Fruit fly (Drosophila melanogaster) whole organism, prepupa: ENCODE results near the gene CG10140.

ENCODE experiments used
- CG10631 ChIP-seq: fragments of 200-800 bp; sonication (Bioruptor generic); optimal IDR thresholded peaks from 2 replicates; lab custom pipeline; 2016; ENCODE audit warnings: missing biosample characterization, missing genetic modification characterization
- CG10669 ChIP-seq: fragments of 200-800 bp; sonication (Bioruptor generic); optimal IDR thresholded peaks from 3 replicates; lab custom pipeline; 2018; ENCODE audit warnings: missing biosample characterization, mild to moderate bottlenecking, missing genetic modification characterization, moderate library complexity
- CG11294 ChIP-seq: fragments of 200-800 bp; sonication (Bioruptor generic); IDR thresholded peaks from 2 replicates; pipeline ENCODE4 v1.3.6; 2022; ENCODE audit warnings: missing biosample characterization, missing genetic modification characterization
- CG11762 ChIP-seq: fragments of 200-800 bp; sonication (Bioruptor generic); optimal IDR thresholded peaks from 3 replicates; lab custom pipeline; 2016; ENCODE audit warnings: missing biosample characterization, missing genetic modification characterization; ENCODE audit not compliant: insufficient read depth
- CG11902 ChIP-seq: fragments of 200-800 bp; sonication (Bioruptor generic); optimal IDR thresholded peaks from 3 replicates; lab custom pipeline; 2016; ENCODE audit warnings: missing biosample characterization, missing genetic modification characterization
- CG15336 ChIP-seq: fragments of 200-800 bp; sonication (Bioruptor generic); IDR thresholded peaks from 2 replicates; pipeline ENCODE4 v1.3.6; 2022; ENCODE audit warnings: missing biosample characterization, missing genetic modification characterization
- CG1621 ChIP-seq: fragments of 200-800 bp; sonication (Bioruptor generic); optimal IDR thresholded peaks from 3 replicates; lab custom pipeline; 2018; ENCODE audit warnings: missing biosample characterization, mild to moderate bottlenecking, missing genetic modification characterization
- CG16779 ChIP-seq: fragments of 200-800 bp; sonication (Bioruptor generic); optimal IDR thresholded peaks from 3 replicates; lab custom pipeline; 2017; ENCODE audit warnings: missing biosample characterization, mild to moderate bottlenecking, missing genetic modification characterization
- CG3032 ChIP-seq: fragments of 200-800 bp; optimal IDR thresholded peaks from 2 replicates; lab custom pipeline; 2019; ENCODE audit warnings: missing biosample characterization, mild to moderate bottlenecking, missing genetic modification characterization, moderate library complexity
- CG31627 ChIP-seq: fragments of 200-800 bp; sonication (Bioruptor generic); optimal IDR thresholded peaks from 3 replicates; lab custom pipeline; 2016; ENCODE audit warnings: missing biosample characterization, missing genetic modification characterization
- CG32006 ChIP-seq: fragments of 200-800 bp; sonication (Bioruptor generic); optimal IDR thresholded peaks from 3 replicates; lab custom pipeline; 2017; ENCODE audit warnings: missing biosample characterization, mild to moderate bottlenecking, missing genetic modification characterization
- CG34406 ChIP-seq: fragments of 200-800 bp; sonication (Bioruptor generic); optimal IDR thresholded peaks from 3 replicates; lab custom pipeline; 2016; ENCODE audit warnings: missing biosample characterization, missing genetic modification characterization
- CG3919 ChIP-seq: fragments of 200-800 bp; sonication (Bioruptor generic); optimal IDR thresholded peaks from 3 replicates; lab custom pipeline; 2016; ENCODE audit warnings: missing biosample characterization, missing genetic modification characterization
- CG4318 ChIP-seq: fragments of 200-800 bp; sonication (Bioruptor generic); optimal IDR thresholded peaks from 3 replicates; lab custom pipeline; 2017; ENCODE audit warnings: missing biosample characterization, mild to moderate bottlenecking, missing genetic modification characterization
- CG6163 ChIP-seq: fragments of 200-800 bp; sonication (Bioruptor generic); IDR thresholded peaks from 3 replicates; pipeline ENCODE4 v1.3.6; 2022; ENCODE audit warnings: missing biosample characterization, missing genetic modification characterization
- CG6276 ChIP-seq: fragments of 200-800 bp; sonication (Bioruptor generic); optimal IDR thresholded peaks from 2 replicates; lab custom pipeline; 2017; ENCODE audit warnings: missing biosample characterization, mild to moderate bottlenecking, missing genetic modification characterization
- CG6792 ChIP-seq: fragments of 200-800 bp; sonication (Bioruptor generic); optimal IDR thresholded peaks from 3 replicates; lab custom pipeline; 2016; ENCODE audit warnings: missing biosample characterization, missing genetic modification characterization
- CG6854 ChIP-seq: fragments of 200-800 bp; sonication (Bioruptor generic); optimal IDR thresholded peaks from 2 replicates; lab custom pipeline; 2017; ENCODE audit warnings: missing biosample characterization, mild to moderate bottlenecking, missing genetic modification characterization
- CG8119 ChIP-seq: fragments of 200-800 bp; sonication (Bioruptor generic); IDR thresholded peaks from 3 replicates; pipeline ENCODE4 v1.3.6; 2022; ENCODE audit warnings: missing biosample characterization, missing genetic modification characterization
- CG8632 ChIP-seq: fragments of 200-800 bp; sonication (Bioruptor generic); optimal IDR thresholded peaks from 3 replicates; lab custom pipeline; 2016; ENCODE audit warnings: missing biosample characterization, missing genetic modification characterization
- CG9139 ChIP-seq: fragments of 200-800 bp; sonication (Bioruptor generic); optimal IDR thresholded peaks from 3 replicates; lab custom pipeline; 2017; ENCODE audit warnings: missing biosample characterization, mild to moderate bottlenecking, missing genetic modification characterization
- Eip75B ChIP-seq: fragments of 200-800 bp; sonication (Bioruptor generic); optimal IDR thresholded peaks from 3 replicates; lab custom pipeline; 2016; ENCODE audit warnings: missing biosample characterization, missing genetic modification characterization
- Eip78C ChIP-seq: fragments of 200-800 bp; sonication (Bioruptor generic); peaks from one replicate; lab custom pipeline; 2016; ENCODE audit warnings: missing biosample characterization, missing genetic modification characterization
- Ets96B ChIP-seq: fragments of 200-800 bp; optimal IDR thresholded peaks from 2 replicates; lab custom pipeline; 2019; ENCODE audit warnings: missing biosample characterization, mild to moderate bottlenecking, missing genetic modification characterization, moderate library complexity
- Gug ChIP-seq: fragments of 200-800 bp; sonication (Bioruptor generic); IDR thresholded peaks from 2 replicates; pipeline ENCODE4 v1.3.6; 2022; ENCODE audit warnings: missing biosample characterization, missing genetic modification characterization
- Hr38 ChIP-seq: sonication (Bioruptor generic); optimal IDR thresholded peaks from 2 replicates; lab custom pipeline; 2016; ENCODE audit warnings: missing biosample characterization, missing genetic modification characterization
- Hr39 ChIP-seq: fragments of 200-800 bp; sonication (Bioruptor generic); optimal IDR thresholded peaks from 2 replicates; lab custom pipeline; 2016; ENCODE audit warnings: missing biosample characterization, missing genetic modification characterization
- Hr4 ChIP-seq: fragments of 200-800 bp; sonication (Bioruptor generic); optimal IDR thresholded peaks from 3 replicates; lab custom pipeline; 2016; ENCODE audit warnings: missing biosample characterization, missing genetic modification characterization
- Lpt ChIP-seq: fragments of 200-800 bp; sonication (Bioruptor generic); optimal IDR thresholded peaks from 3 replicates; lab custom pipeline; 2016; ENCODE audit warnings: missing biosample characterization, missing genetic modification characterization
- Met ChIP-seq: fragments of 200-800 bp; sonication (Bioruptor generic); optimal IDR thresholded peaks from 3 replicates; lab custom pipeline; 2016; ENCODE audit warnings: missing biosample characterization, missing genetic modification characterization
- OdsH ChIP-seq: fragments of 200-800 bp; sonication (Bioruptor generic); optimal IDR thresholded peaks from 3 replicates; lab custom pipeline; 2016; ENCODE audit warnings: missing biosample characterization, missing genetic modification characterization
- Smox ChIP-seq: fragments of 200-800 bp; sonication (Bioruptor generic); optimal IDR thresholded peaks from 3 replicates; lab custom pipeline; 2016; ENCODE audit warnings: missing biosample characterization, missing genetic modification characterization
- Sox102F ChIP-seq: fragments of 200-800 bp; sonication (Bioruptor generic); optimal IDR thresholded peaks from 2 replicates; lab custom pipeline; 2016; ENCODE audit warnings: missing biosample characterization, mild to moderate bottlenecking, missing genetic modification characterization
- Sox15 ChIP-seq: fragments of 200-800 bp; sonication (Bioruptor generic); optimal IDR thresholded peaks from 3 replicates; lab custom pipeline; 2016; ENCODE audit warnings: missing biosample characterization, missing genetic modification characterization
- achi ChIP-seq: fragments of 200-800 bp; sonication (Bioruptor generic); optimal IDR thresholded peaks from 3 replicates; lab custom pipeline; 2016; ENCODE audit warnings: missing biosample characterization, missing genetic modification characterization
- acj6 ChIP-seq: fragments of 200-800 bp; sonication (Bioruptor generic); optimal IDR thresholded peaks from 3 replicates; lab custom pipeline; 2016; ENCODE audit warnings: missing biosample characterization, missing genetic modification characterization
- cyc ChIP-seq: fragments of 200-800 bp; sonication (Bioruptor generic); optimal IDR thresholded peaks from 3 replicates; lab custom pipeline; 2016; ENCODE audit warnings: missing biosample characterization, missing genetic modification characterization
- dac ChIP-seq: fragments of 200-800 bp; sonication (Bioruptor generic); optimal IDR thresholded peaks from 2 replicates; lab custom pipeline; 2017; ENCODE audit warnings: missing biosample characterization, mild to moderate bottlenecking, missing genetic modification characterization
- dsx ChIP-seq: fragments of 200-800 bp; optimal IDR thresholded peaks from 3 replicates; lab custom pipeline; 2019; ENCODE audit warnings: missing biosample characterization, mild to moderate bottlenecking, missing genetic modification characterization, moderate library complexity; ENCODE audit not compliant: poor library complexity, severe bottlenecking
- eg ChIP-seq: fragments of 200-800 bp; sonication (Bioruptor generic); IDR thresholded peaks from 3 replicates; pipeline ENCODE4 v1.3.6; 2022; ENCODE audit warnings: missing biosample characterization, missing genetic modification characterization
- esn ChIP-seq: fragments of 200-800 bp; sonication (Bioruptor generic); optimal IDR thresholded peaks from 2 replicates; lab custom pipeline; 2016; ENCODE audit warnings: missing biosample characterization, mild to moderate bottlenecking, missing genetic modification characterization, moderate library complexity
- fd59A ChIP-seq: fragments of 200-800 bp; sonication (Bioruptor generic); optimal IDR thresholded peaks from 2 replicates; lab custom pipeline; 2017; ENCODE audit warnings: missing biosample characterization, mild to moderate bottlenecking, missing genetic modification characterization, missing genetic modification reagents
- fd85E ChIP-seq: fragments of 200-800 bp; sonication (Bioruptor generic); optimal IDR thresholded peaks from 3 replicates; lab custom pipeline; 2016; ENCODE audit warnings: missing biosample characterization, missing genetic modification characterization
- fkh ChIP-seq: fragments of 200-800 bp; sonication (Bioruptor generic); optimal IDR thresholded peaks from 3 replicates; lab custom pipeline; 2017; ENCODE audit warnings: missing biosample characterization, mild to moderate bottlenecking, missing genetic modification characterization, moderate library complexity
- lz ChIP-seq: fragments of 200-800 bp; sonication (Bioruptor generic); optimal IDR thresholded peaks from 3 replicates; lab custom pipeline; 2016; ENCODE audit warnings: missing biosample characterization, missing genetic modification characterization
- net ChIP-seq: fragments of 200-800 bp; sonication (Bioruptor generic); optimal IDR thresholded peaks from 3 replicates; lab custom pipeline; 2016; ENCODE audit warnings: missing biosample characterization, missing genetic modification characterization
- pdm3 ChIP-seq: fragments of 200-800 bp; sonication (Bioruptor generic); optimal IDR thresholded peaks from 3 replicates; lab custom pipeline; 2016; ENCODE audit warnings: missing biosample characterization, missing genetic modification characterization
- salr ChIP-seq, 2 experiments: fragments of 200-800 bp; sonication (Bioruptor generic); optimal IDR thresholded peaks; 3 replicates each; lab custom pipeline; 2016 to 2018; ENCODE audit warnings: missing biosample characterization in 2 of 2, missing genetic modification characterization in 2 of 2, mild to moderate bottlenecking in 1 of 2
- spab ChIP-seq: fragments of 200-800 bp; sonication (Bioruptor generic); optimal IDR thresholded peaks from 2 replicates; lab custom pipeline; 2017; ENCODE audit warnings: missing biosample characterization, mild to moderate bottlenecking, missing genetic modification characterization, missing genetic modification reagents
- ss ChIP-seq, 2 experiments: fragments of 200-800 bp; sonication (Bioruptor generic); optimal IDR thresholded peaks; 2 replicates in 1 of 2; 3 replicates in 1 of 2; lab custom pipeline; 2017 to 2018; ENCODE audit warnings: mild to moderate bottlenecking in 2 of 2, missing biosample characterization in 2 of 2, missing genetic modification characterization in 2 of 2, moderate library complexity in 1 of 2
- svp ChIP-seq: fragments of 200-800 bp; sonication (Bioruptor generic); peaks from one replicate; lab custom pipeline; 2016; ENCODE audit warnings: missing biosample characterization, missing genetic modification characterization
- vri ChIP-seq: fragments of 200-800 bp; sonication (Bioruptor generic); optimal IDR thresholded peaks from 3 replicates; lab custom pipeline; 2016; ENCODE audit warnings: missing biosample characterization, mild to moderate bottlenecking, missing genetic modification characterization

The CG10140 gene

dm6 chr3L:13451562-13451961 lies 11.3 kb upstream of the CG10140 start:
- TF ChIP-seq Ets96B (tag; lab: Kevin White, UChicago) (no peak), pdm3 (GFP tag; lab: Kevin White, UChicago) (peak; percentile 38), CG9139 (GFP tag; lab: Kevin White, UChicago) (no peak), CG3919 (peak; percentile 25), CG6854 (GFP tag; lab: Kevin White, UChicago) (no peak), fd59A (no peak), lz (GFP tag; lab: Kevin White, UChicago) (peak; percentile 16), vri (peak; percentile 36), CG11902 (GFP tag; lab: Kevin White, UChicago) (no peak), CG31627 (GFP tag; lab: Kevin White, UChicago) (peak; percentile 46), esn (no peak), Eip75B (no peak), CG6276 (GFP tag; lab: Kevin White, UChicago) (peak; percentile 60), CG16779 (tag; lab: Kevin White, UChicago) (no peak), spab (GFP tag; lab: Kevin White, UChicago) (no peak), Smox (GFP tag; lab: Kevin White, UChicago) (peak; percentile 21), eg (GFP tag; lab: Robert Waterston, UW) (peak; percentile 24; the same call in 2 of the 3 replicates), CG6163 (GFP tag; lab: Robert Waterston, UW) (0 out of 3 replicates have a peak, but pooled peaks have one; percentile 13), net (GFP tag; lab: Kevin White, UChicago) (peak; percentile 38), Eip78C (GFP tag; lab: Kevin White, UChicago) (peak; percentile 64), CG3032 (tag; lab: Kevin White, UChicago) (no peak), CG34406 (GFP tag; lab: Kevin White, UChicago) (peak; percentile 24), Sox102F (GFP tag; lab: Kevin White, UChicago) (peak; percentile 23), CG32006 (GFP tag; lab: Kevin White, UChicago) (peak; percentile 70), Lpt (GFP tag; lab: Kevin White, UChicago) (peak; percentile 19), Gug (GFP tag; lab: Robert Waterston, UW) (0 out of 2 replicates have a peak, but pooled peaks have one; percentile 19), salr (GFP tag; optimal IDR thresholded peaks at IDR 0.05; lab: Kevin White, UChicago) (peak in 1 of 2 experiments; percentile 37), Met (GFP tag; lab: Kevin White, UChicago) (no peak), CG11762 (GFP tag; lab: Kevin White, UChicago) (peak; percentile 7), CG10669 (GFP tag; lab: Kevin White, UChicago) (no peak), svp (GFP tag; lab: Kevin White, UChicago) (peak; percentile 82), CG10631 (GFP tag; lab: Kevin White, UChicago) (no peak), CG11294 (GFP tag; lab: Robert Waterston, UW) (peak; percentile 48; the same call in 1 of the 2 replicates), CG15336 (peak; percentile 77), achi (GFP tag; lab: Kevin White, UChicago) (peak; percentile 28), CG6792 (GFP tag; lab: Kevin White, UChicago) (no peak), ss (GFP tag; optimal IDR thresholded peaks at IDR 0.05; lab: Kevin White, UChicago) (no peak), fd85E (GFP tag; lab: Kevin White, UChicago) (no peak), CG1621 (tag; lab: Kevin White, UChicago) (no peak), dac (GFP tag; lab: Kevin White, UChicago) (peak; percentile 23), dsx (GFP tag; lab: Kevin White, UChicago) (no peak), cyc (GFP tag; lab: Kevin White, UChicago) (peak; percentile 21), Hr39 (GFP tag; lab: Kevin White, UChicago) (peak; percentile 44), CG8632 (peak; percentile 5), OdsH (GFP tag; lab: Kevin White, UChicago) (peak; percentile 46), acj6 (GFP tag; lab: Kevin White, UChicago) (peak; percentile 21), CG4318 (GFP tag; lab: Kevin White, UChicago) (peak; percentile 15), Hr38 (no peak), CG8119 (GFP tag; lab: Robert Waterston, UW) (peak; percentile 59; the same call in 2 of the 3 replicates), Sox15 (GFP tag; lab: Kevin White, UChicago) (no peak), fkh (peak; percentile 18), Hr4 (GFP tag; lab: Kevin White, UChicago) (peak; percentile 72)
